Fruit fly (Drosophila melanogaster) whole organism, embryonic: ENCODE measurements around the gene Faa.

Experiments used
- Aef1 ChIP-seq: fragments of 200-800 bp; sonication (Bioruptor generic); IDR thresholded peaks from 3 replicates; pipeline ENCODE4 v1.3.6; 2022; ENCODE audit warnings: missing biosample characterization, missing genetic modification characterization
- Atf6 ChIP-seq: fragments of 200-800 bp; sonication (Bioruptor generic); IDR thresholded peaks from 2 replicates; pipeline ENCODE4 v1.3.6; 2022; ENCODE audit warnings: missing biosample characterization, missing genetic modification characterization
- CG10147 ChIP-seq: fragments of 200-800 bp; sonication (Bioruptor generic); optimal IDR thresholded peaks from 2 replicates; lab custom pipeline; 2019; ENCODE audit warnings: missing biosample characterization, mild to moderate bottlenecking, missing genetic modification characterization, moderate library complexity
- CG10209 ChIP-seq: fragments of 200-800 bp; sonication (Bioruptor generic); optimal IDR thresholded peaks from 3 replicates; lab custom pipeline; 2017; ENCODE audit warnings: missing biosample characterization, mild to moderate bottlenecking, missing genetic modification characterization, missing genetic modification reagents
- CG10267 ChIP-seq: fragments of 200-800 bp; sonication (Bioruptor generic); optimal IDR thresholded peaks from 2 replicates; lab custom pipeline; 2018; ENCODE audit warnings: missing biosample characterization, mild to moderate bottlenecking, missing genetic modification characterization, moderate library complexity
- CG12391 ChIP-seq: fragments of 200-800 bp; sonication (Bioruptor generic); optimal IDR thresholded peaks from 3 replicates; lab custom pipeline; 2018; ENCODE audit warnings: missing biosample characterization, mild to moderate bottlenecking, missing genetic modification characterization, moderate library complexity
- CG12659 ChIP-seq: fragments of 200-800 bp; sonication (Bioruptor generic); optimal IDR thresholded peaks from 3 replicates; lab custom pipeline; 2017; ENCODE audit warnings: mild to moderate bottlenecking, missing biosample characterization, missing genetic modification reagents, missing genetic modification characterization
- CG13287 ChIP-seq: fragments of 200-800 bp; sonication (Bioruptor generic); IDR thresholded peaks from 2 replicates; pipeline ENCODE4 v1.3.6; 2022; ENCODE audit warnings: missing biosample characterization, missing genetic modification characterization; ENCODE audit not compliant: partially characterized antibody
- CG13775 ChIP-seq: fragments of 200-800 bp; sonication (Bioruptor generic); optimal IDR thresholded peaks from 3 replicates; lab custom pipeline; 2017; ENCODE audit warnings: missing biosample characterization, mild to moderate bottlenecking, missing genetic modification characterization
- CG13894 ChIP-seq: fragments of 200-800 bp; sonication (Bioruptor generic); optimal IDR thresholded peaks from 3 replicates; lab custom pipeline; 2018; ENCODE audit warnings: missing biosample characterization, mild to moderate bottlenecking, missing genetic modification characterization, moderate library complexity
- CG14441 ChIP-seq: fragments of 200-800 bp; sonication (Bioruptor generic); IDR thresholded peaks from 2 replicates; pipeline ENCODE4 v1.3.6; 2022; ENCODE audit warnings: missing biosample characterization, missing genetic modification characterization
- CG14965 ChIP-seq: fragments of 200-800 bp; sonication (Bioruptor generic); optimal IDR thresholded peaks from 2 replicates; lab custom pipeline; 2016; ENCODE audit warnings: missing biosample characterization, missing genetic modification characterization, borderline replicate concordance
- CG1603 ChIP-seq: fragments of 200-800 bp; sonication (Bioruptor generic); optimal IDR thresholded peaks from 2 replicates; lab custom pipeline; 2019; ENCODE audit warnings: missing biosample characterization, mild to moderate bottlenecking, missing genetic modification characterization, moderate library complexity
- CG17385 ChIP-seq: fragments of 200-800 bp; sonication (Bioruptor generic); optimal IDR thresholded peaks from 3 replicates; lab custom pipeline; 2018; ENCODE audit warnings: missing biosample characterization, mild to moderate bottlenecking, missing genetic modification characterization
- CG30020 ChIP-seq: fragments of 200-800 bp; optimal IDR thresholded peaks from 2 replicates; lab custom pipeline; 2019; ENCODE audit warnings: missing biosample characterization, mild to moderate bottlenecking, missing genetic modification characterization, moderate library complexity
- CG30403 ChIP-seq: fragments of 200-800 bp; sonication (Bioruptor generic); optimal IDR thresholded peaks from 3 replicates; lab custom pipeline; 2016; ENCODE audit warnings: missing biosample characterization, missing genetic modification characterization
- CG31224 ChIP-seq: fragments of 200-800 bp; sonication (Bioruptor generic); IDR thresholded peaks from 2 replicates; pipeline ENCODE4 v1.3.6; 2022; ENCODE audit warnings: missing biosample characterization, missing genetic modification characterization
- CG8924 ChIP-seq: fragments of 200-800 bp; optimal IDR thresholded peaks from 3 replicates; lab custom pipeline; 2019; ENCODE audit warnings: missing biosample characterization, mild to moderate bottlenecking, missing genetic modification characterization, moderate library complexity
- CG9215 ChIP-seq: fragments of 200-800 bp; sonication (Bioruptor generic); IDR thresholded peaks from 2 replicates; pipeline ENCODE4 v1.3.6; 2022; ENCODE audit warnings: missing biosample characterization, missing genetic modification characterization
- CG9797 ChIP-seq: fragments of 200-800 bp; sonication (Bioruptor generic); optimal IDR thresholded peaks from 3 replicates; lab custom pipeline; 2018; ENCODE audit warnings: missing biosample characterization, mild to moderate bottlenecking, missing genetic modification characterization
- D19B ChIP-seq: fragments of 200-800 bp; sonication (Bioruptor generic); optimal IDR thresholded peaks from 2 replicates; lab custom pipeline; 2017; ENCODE audit warnings: missing biosample characterization, mild to moderate bottlenecking, missing genetic modification characterization
- Dip3 ChIP-seq: fragments of 200-800 bp; sonication (Bioruptor generic); optimal IDR thresholded peaks from 3 replicates; lab custom pipeline; 2016; ENCODE audit warnings: missing biosample characterization, missing genetic modification characterization
- Gug ChIP-seq: fragments of 200-800 bp; sonication (Bioruptor generic); IDR thresholded peaks from 4 replicates; pipeline ENCODE4 v1.3.6; 2022; ENCODE audit warnings: missing biosample characterization, missing genetic modification characterization
- HLHmδ ChIP-seq: fragments of 200-800 bp; sonication (Bioruptor generic); optimal IDR thresholded peaks from 2 replicates; lab custom pipeline; 2018; ENCODE audit warnings: missing biosample characterization, mild to moderate bottlenecking, missing genetic modification characterization, moderate library complexity
- Hmr ChIP-seq: fragments of 200-800 bp; sonication (Bioruptor generic); optimal IDR thresholded peaks from 3 replicates; lab custom pipeline; 2017; ENCODE audit warnings: mild to moderate bottlenecking, missing biosample characterization, missing genetic modification reagents, missing genetic modification characterization
- Hr39 ChIP-seq: fragments of >200 bp; optimal IDR thresholded peaks from 2 replicates; lab custom pipeline; 2017
- Mes4 ChIP-seq: fragments of 200-800 bp; sonication (Bioruptor generic); optimal IDR thresholded peaks from 2 replicates; lab custom pipeline; 2016; ENCODE audit warnings: missing biosample characterization, missing genetic modification characterization
- NfI ChIP-seq: fragments of 200-800 bp; sonication (Bioruptor generic); optimal IDR thresholded peaks from 3 replicates; lab custom pipeline; 2018; ENCODE audit warnings: missing biosample characterization, mild to moderate bottlenecking, missing genetic modification characterization, moderate library complexity
- Ravus ChIP-seq: fragments of 200-800 bp; sonication (Bioruptor generic); IDR thresholded peaks from 2 replicates; pipeline ENCODE4 v1.3.6; 2022; ENCODE audit warnings: missing biosample characterization, missing genetic modification characterization
- Six4 ChIP-seq: fragments of 200-800 bp; sonication (Bioruptor generic); optimal IDR thresholded peaks from 2 replicates; lab custom pipeline; 2016; ENCODE audit warnings: missing biosample characterization, missing genetic modification characterization
- Sry-δ ChIP-seq: fragments of 200-800 bp; sonication (Bioruptor generic); optimal IDR thresholded peaks from 2 replicates; lab custom pipeline; 2016; ENCODE audit warnings: missing biosample characterization, missing genetic modification characterization
- Xrp1 ChIP-seq: fragments of 200-800 bp; sonication (Bioruptor generic); IDR thresholded peaks from 2 replicates; pipeline ENCODE4 v1.3.6; 2022; ENCODE audit warnings: missing biosample characterization, missing genetic modification characterization
- ase ChIP-seq: fragments of 200-800 bp; sonication (Bioruptor generic); IDR thresholded peaks from 3 replicates; pipeline ENCODE4 v1.3.6; 2022; ENCODE audit warnings: missing biosample characterization, missing genetic modification characterization
- ash1 ChIP-seq: fragments of 200-800 bp; sonication (Bioruptor generic); optimal IDR thresholded peaks from 2 replicates; lab custom pipeline; 2018; ENCODE audit warnings: missing biosample characterization, mild to moderate bottlenecking, missing genetic modification characterization
- bsh ChIP-seq, 2 experiments: fragments of 200-800 bp; sonication (Bioruptor generic); optimal IDR thresholded peaks; 2 replicates each; lab custom pipeline; 2017 to 2018; ENCODE audit warnings: mild to moderate bottlenecking in 2 of 2, missing biosample characterization in 2 of 2, missing genetic modification characterization in 2 of 2, moderate library complexity in 1 of 2
- caup ChIP-seq: fragments of 200-800 bp; sonication (Bioruptor generic); optimal IDR thresholded peaks from 3 replicates; lab custom pipeline; 2017; ENCODE audit warnings: missing biosample characterization, mild to moderate bottlenecking, missing genetic modification characterization, moderate library complexity; ENCODE audit not compliant: severe bottlenecking
- dan ChIP-seq: fragments of 200-800 bp; sonication (Bioruptor generic); IDR thresholded peaks from 2 replicates; pipeline ENCODE4 v1.3.6; 2022; ENCODE audit warnings: missing biosample characterization, missing genetic modification characterization
- dimm ChIP-seq: fragments of 200-800 bp; sonication (Bioruptor generic); IDR thresholded peaks from 2 replicates; pipeline ENCODE4 v1.3.6; 2022; ENCODE audit warnings: missing biosample characterization, missing genetic modification characterization
- dysf ChIP-seq: fragments of 200-800 bp; sonication (Bioruptor generic); IDR thresholded peaks from 3 replicates; pipeline ENCODE4 v1.3.6; 2022; ENCODE audit warnings: missing biosample characterization, missing genetic modification characterization
- fd3F ChIP-seq: fragments of 200-800 bp; sonication (Bioruptor generic); optimal IDR thresholded peaks from 2 replicates; lab custom pipeline; 2018; ENCODE audit warnings: missing biosample characterization, mild to moderate bottlenecking, missing genetic modification characterization, moderate library complexity
- hb ChIP-seq: fragments of 200-800 bp; sonication (Bioruptor generic); IDR thresholded peaks from 3 replicates; pipeline ENCODE4 v1.3.6; 2022; ENCODE audit warnings: missing biosample characterization, missing genetic modification characterization; ENCODE audit not compliant: partially characterized antibody
- psq ChIP-seq: fragments of 200-800 bp; sonication (Bioruptor generic); optimal IDR thresholded peaks from 2 replicates; lab custom pipeline; 2017; ENCODE audit warnings: missing biosample characterization, missing genetic modification characterization
- sens-2 ChIP-seq: fragments of 200-800 bp; sonication (Bioruptor generic); IDR thresholded peaks from 2 replicates; pipeline ENCODE4 v1.3.6; 2022; ENCODE audit warnings: missing biosample characterization, missing genetic modification characterization
- sna ChIP-seq: fragments of 200-800 bp; sonication (Bioruptor generic); IDR thresholded peaks from 2 replicates; pipeline ENCODE4 v1.3.6; 2022; ENCODE audit warnings: missing biosample characterization, missing genetic modification characterization; ENCODE audit not compliant: partially characterized antibody
- so ChIP-seq: fragments of 200-800 bp; sonication (Bioruptor generic); IDR thresholded peaks from 3 replicates; pipeline ENCODE4 v1.3.6; 2022; ENCODE audit warnings: missing biosample characterization, missing genetic modification characterization
- tna ChIP-seq: fragments of 200-800 bp; sonication (Bioruptor generic); IDR thresholded peaks from 2 replicates; pipeline ENCODE4 v1.3.6; 2022; ENCODE audit warnings: missing biosample characterization, missing genetic modification characterization; ENCODE audit not compliant: partially characterized antibody
- toy ChIP-seq: fragments of 200-800 bp; sonication (Bioruptor generic); IDR thresholded peaks from 2 replicates; pipeline ENCODE4 v1.3.6; 2022; ENCODE audit warnings: missing biosample characterization, missing genetic modification characterization
- trh ChIP-seq: fragments of 200-800 bp; sonication (Bioruptor generic); optimal IDR thresholded peaks from 2 replicates; lab custom pipeline; 2016; ENCODE audit warnings: missing biosample characterization, missing genetic modification characterization
- twi ChIP-seq: fragments of 200-800 bp; optimal IDR thresholded peaks from 2 replicates; lab custom pipeline; 2019; ENCODE audit warnings: missing biosample characterization, mild to moderate bottlenecking, missing genetic modification characterization, moderate library complexity
- unpg ChIP-seq: fragments of 200-800 bp; sonication (Bioruptor generic); optimal IDR thresholded peaks from 3 replicates; lab custom pipeline; 2018; ENCODE audit warnings: missing biosample characterization, mild to moderate bottlenecking, missing genetic modification characterization, moderate library complexity
- wdn ChIP-seq: fragments of 200-800 bp; sonication (Bioruptor generic); IDR thresholded peaks from 2 replicates; pipeline ENCODE4 v1.3.6; 2022; ENCODE audit warnings: missing biosample characterization, missing genetic modification characterization

The Faa gene

dm6 chr3L:4070996-4071379, 2.8 kb downstream of the Faa start (continued):
- TF ChIP-seq psq (GFP tag; lab: Kevin White, UChicago) = no peak
- 0 out of 2 replicates have a peak, but pooled peaks have one; percentile 28 for TF ChIP-seq dimm (GFP tag; lab: Robert Waterston, UW)
- peak; percentile 74 for TF ChIP-seq unpg (GFP tag; lab: Kevin White, UChicago)
- no peak for TF ChIP-seq Hmr
- TF ChIP-seq ase (GFP tag; lab: Robert Waterston, UW) = peak; percentile 78
- no peak for TF ChIP-seq tna (GFP tag; lab: Robert Waterston, UW)
- TF ChIP-seq CG30020 (tag; lab: Kevin White, UChicago) = no peak
- TF ChIP-seq CG9797 (GFP tag; lab: Kevin White, UChicago) = no peak
- TF ChIP-seq CG14441 = peak; percentile 66
- peak; percentile 41; the same call in 1 of the 2 replicates for TF ChIP-seq CG9215 (GFP tag; lab: Robert Waterston, UW)
- no peak for TF ChIP-seq sna (GFP tag; lab: Robert Waterston, UW)
- no peak for TF ChIP-seq wdn
- TF ChIP-seq sens-2 (GFP tag; lab: Robert Waterston, UW) = peak; percentile 63; the same call in 1 of the 2 replicates
- peak; percentile 19 for TF ChIP-seq Six4
- no peak for TF ChIP-seq CG8924 (tag; lab: Kevin White, UChicago)
- no peak for TF ChIP-seq trh
- no peak for TF ChIP-seq ash1 (GFP tag; lab: Kevin White, UChicago)
- TF ChIP-seq D19B (GFP tag; lab: Kevin White, UChicago) = no peak
- TF ChIP-seq Aef1 (GFP tag; lab: Robert Waterston, UW) = peak; percentile 69
- TF ChIP-seq CG31224 = peak; percentile 61
- peak; percentile 43; the same call in 1 of the 2 replicates for TF ChIP-seq toy (GFP tag; lab: Robert Waterston, UW)
- TF ChIP-seq CG12391 (tag; lab: Kevin White, UChicago) = peak; percentile 55
- TF ChIP-seq bsh (GFP tag; optimal IDR thresholded peaks at IDR 0.05; lab: Kevin White, UChicago) = peak; percentile 76
- peak; percentile 78 for TF ChIP-seq dysf (GFP tag; lab: Robert Waterston, UW)
- no peak for TF ChIP-seq hb (GFP tag; lab: Robert Waterston, UW)
- no peak for TF ChIP-seq CG30403 (GFP tag; lab: Kevin White, UChicago)
- peak; percentile 62 for TF ChIP-seq caup (GFP tag; lab: Kevin White, UChicago)
- peak; percentile 90 for TF ChIP-seq CG1603
- no peak for TF ChIP-seq HLHmδ
- peak; percentile 17 for TF ChIP-seq fd3F (GFP tag; lab: Kevin White, UChicago)
- TF ChIP-seq Xrp1 = peak; percentile 78
- no peak for TF ChIP-seq Hr39 (lab: Kevin White, UChicago)
- TF ChIP-seq Mes4 (GFP tag; lab: Kevin White, UChicago) = no peak
- TF ChIP-seq CG12659 (GFP tag; lab: Kevin White, UChicago) = no peak
- no peak for TF ChIP-seq CG13287 (GFP tag; lab: Robert Waterston, UW)
- TF ChIP-seq Dip3 (GFP tag; lab: Kevin White, UChicago) = peak; percentile 9
- no peak for TF ChIP-seq Sry-δ
- peak; percentile 29 for TF ChIP-seq CG10147 (GFP tag; lab: Kevin White, UChicago)
- TF ChIP-seq Ravus (GFP tag; lab: Robert Waterston, UW) = peak; percentile 57
- peak; percentile 74 for TF ChIP-seq Atf6 (GFP tag; lab: Robert Waterston, UW)
- TF ChIP-seq CG13894 (tag; lab: Kevin White, UChicago) = no peak
- no peak for TF ChIP-seq CG13775 (GFP tag; lab: Kevin White, UChicago)
- TF ChIP-seq Gug (GFP tag; lab: Robert Waterston, UW) = peak; percentile 78
- TF ChIP-seq dan = no peak
- peak; percentile 75 for TF ChIP-seq NfI
- no peak for TF ChIP-seq CG10209 (GFP tag; lab: Kevin White, UChicago)
- TF ChIP-seq CG17385 (GFP tag; lab: Kevin White, UChicago) = peak; percentile 5
- TF ChIP-seq CG10267 = no peak
- TF ChIP-seq CG14965 (GFP tag; lab: Kevin White, UChicago) = no peak
- TF ChIP-seq twi (tag; lab: Kevin White, UChicago) = no peak
- peak; percentile 8; the same call in 1 of the 3 replicates for TF ChIP-seq so
